Worm (Caenorhabditis elegans) whole organism, L1 larva: ENCODE data around the gene Y51H7C.3.

Experiments used
- Y116A8C.19 ChIP-seq: sonication (generic microtip); optimal IDR thresholded peaks from 2 replicates; lab custom pipeline; 2016; ENCODE audit warnings: missing compliant biosample characterization, missing genetic modification characterization, borderline replicate concordance
- ama-1 ChIP-seq: fragments of 150-350 bp; optimal IDR thresholded peaks from 2 replicates; lab custom pipeline; 2014
- ceh-88 ChIP-seq: fragments of 200-800 bp; sonication (Bioruptor generic); IDR thresholded peaks from 2 replicates; pipeline ENCODE4 v1.3.6; 2022; ENCODE audit warnings: missing genetic modification characterization, missing compliant biosample characterization
- mdl-1 ChIP-seq, 2 experiments: fragments of 150-350 bp; optimal IDR thresholded peaks; 2 replicates each; lab custom pipeline; 2014 to 2017; ENCODE audit warnings: missing biosample characterization in 2 of 2, missing genetic modification characterization in 2 of 2, inconsistent platforms in 1 of 2
- nhr-11 ChIP-seq: fragments of 150-350 bp; optimal IDR thresholded peaks from 2 replicates; lab custom pipeline; 2014; ENCODE audit warnings: missing biosample characterization, missing genetic modification characterization
- nhr-12 ChIP-seq: sonication (generic microtip); optimal IDR thresholded peaks from 2 replicates; lab custom pipeline; 2017; ENCODE audit warnings: missing biosample characterization, missing genetic modification characterization
- nhr-76 ChIP-seq: sonication (generic microtip); optimal IDR thresholded peaks from 2 replicates; lab custom pipeline; 2017; ENCODE audit warnings: missing biosample characterization, missing genetic modification characterization
- nhr-90 ChIP-seq: sonication (generic microtip); optimal IDR thresholded peaks from 2 replicates; lab custom pipeline; 2016; ENCODE audit warnings: mild to moderate bottlenecking, missing genetic modification characterization, missing compliant biosample characterization; ENCODE audit not compliant: poor library complexity
- sup-37 ChIP-seq: fragments of 200-800 bp; sonication (Bioruptor generic); optimal IDR thresholded peaks from 2 replicates; lab custom pipeline; 2018; ENCODE audit warnings: mild to moderate bottlenecking, missing genetic modification characterization, missing compliant biosample characterization
- ztf-11 ChIP-seq, 2 experiments: sonication (generic microtip); optimal IDR thresholded peaks; 2 replicates each; lab custom pipeline; 2016 to 2017; ENCODE audit warnings: missing genetic modification characterization in 2 of 2, missing biosample characterization in 1 of 2, missing compliant biosample characterization in 1 of 2

DNA sequence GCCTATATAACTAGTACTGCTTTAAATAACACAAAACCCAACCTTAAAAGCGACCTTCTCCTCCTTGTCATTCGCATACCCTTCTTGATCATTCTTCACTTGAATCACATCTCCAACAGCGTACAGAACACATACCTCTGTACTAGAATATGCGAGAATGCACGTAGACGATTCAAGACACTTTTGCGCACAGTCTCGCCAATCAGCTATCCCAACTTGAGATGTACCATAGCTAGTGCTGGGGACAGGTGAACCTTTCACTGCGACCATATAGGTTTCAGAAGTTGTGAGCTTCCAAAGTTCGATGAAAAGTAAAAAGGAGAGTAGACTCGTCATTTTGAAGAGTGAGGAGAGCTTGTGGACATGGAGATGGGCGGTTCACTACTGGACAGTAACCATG lies 40.6 kb upstream of the Y51H7C.3 start, which contains the start of gene F54D12.8:
- TF ChIP-seq nhr-11 (tag; lab: Kevin White, UChicago) (no peak), nhr-76 (tag; lab: Kevin White, UChicago) (no peak), ceh-88 (no peak), nhr-90 (tag; lab: Kevin White, UChicago) (no peak), Y116A8C.19 (tag; lab: Kevin White, UChicago) (no peak), mdl-1 (tag; optimal IDR thresholded peaks at IDR 0.05; lab: Kevin White, UChicago) (no peak), sup-37 (no peak), ztf-11 (tag; optimal IDR thresholded peaks at IDR 0.05; lab: Kevin White, UChicago) (no peak), nhr-12 (tag; lab: Kevin White, UChicago) (no peak), ama-1 (lab: Kevin White, UChicago) (no peak)
